Worm (Caenorhabditis elegans): ENCODE results near the gene rom-4.

The rom-4 gene

ce11 chrIV:17025017-17025416 lies 29.4 kb downstream of the rom-4 start, which contains the start of gene dct-13:
TSS of gene dct-13 (minus strand) at chrIV:17025117.
- no peak for TF ChIP-seq ztf-23 (GFP tag; IDR thresholded peaks at IDR 0.05)
- TF ChIP-seq T22C8.4 (GFP tag; IDR thresholded peaks at IDR 0.05), result no peak
- TF ChIP-seq med-1 (GFP tag; optimal IDR thresholded peaks at IDR 0.05; ENCODE audit: insufficient read depth), result no peak
- no peak for TF ChIP-seq flt-1 (GFP tag; IDR thresholded peaks at IDR 0.05)
- TF ChIP-seq ztf-29 (GFP tag; IDR thresholded peaks at IDR 0.05), result no peak
- TF ChIP-seq cog-1 (tag; optimal IDR thresholded peaks at IDR 0.05), result no peak
- TF ChIP-seq klf-2 (GFP tag; conservative IDR thresholded peaks at IDR 0.05), result no peak
- TF ChIP-seq tab-1 (GFP tag; IDR thresholded peaks at IDR 0.05), result no peak
- no peak for TF ChIP-seq ref-1 (GFP tag; conservative IDR thresholded peaks at IDR 0.05)

- no peak for TF ChIP-seq tab-1 (GFP tag; IDR thresholded peaks at IDR 0.05)
- TF ChIP-seq T22C8.4 (GFP tag; IDR thresholded peaks at IDR 0.05), result no peak
- no peak for TF ChIP-seq cog-1 (tag; optimal IDR thresholded peaks at IDR 0.05)
- TF ChIP-seq klf-2 (GFP tag; conservative IDR thresholded peaks at IDR 0.05), result no peak
- no peak for TF ChIP-seq flt-1 (GFP tag; IDR thresholded peaks at IDR 0.05)
- TF ChIP-seq ztf-29 (GFP tag; IDR thresholded peaks at IDR 0.05), result no peak
- TF ChIP-seq med-1 (GFP tag; optimal IDR thresholded peaks at IDR 0.05; ENCODE audit: insufficient read depth), result no peak
- TF ChIP-seq ref-1 (GFP tag; conservative IDR thresholded peaks at IDR 0.05), result no peak
- no peak for TF ChIP-seq ztf-23 (GFP tag; IDR thresholded peaks at IDR 0.05)
Observed at ce11 chrIV:17026568-17026967, 30.9 kb downstream of the rom-4 start.

ce11 chrIV:17030494-17030893 lies 34.9 kb downstream of the rom-4 start, which contains the start of gene nhr-229:
TSS of gene nhr-229 (minus strand) at chrIV:17030594.
- TF ChIP-seq flt-1 (GFP tag; IDR thresholded peaks at IDR 0.05) (no peak), ztf-23 (GFP tag; IDR thresholded peaks at IDR 0.05) (no peak), ref-1 (GFP tag; conservative IDR thresholded peaks at IDR 0.05) (no peak), klf-2 (GFP tag; conservative IDR thresholded peaks at IDR 0.05) (no peak), ztf-29 (GFP tag; IDR thresholded peaks at IDR 0.05) (no peak), med-1 (GFP tag; optimal IDR thresholded peaks at IDR 0.05; ENCODE audit: insufficient read depth) (no peak), tab-1 (GFP tag; IDR thresholded peaks at IDR 0.05) (no peak), T22C8.4 (GFP tag; IDR thresholded peaks at IDR 0.05) (no peak), cog-1 (tag; optimal IDR thresholded peaks at IDR 0.05) (no peak)

- TF ChIP-seq cog-1 (tag; optimal IDR thresholded peaks at IDR 0.05), result no peak
- no peak for TF ChIP-seq ref-1 (GFP tag; conservative IDR thresholded peaks at IDR 0.05)
- no peak for TF ChIP-seq klf-2 (GFP tag; conservative IDR thresholded peaks at IDR 0.05)
- TF ChIP-seq T22C8.4 (GFP tag; IDR thresholded peaks at IDR 0.05), result no peak
- no peak for TF ChIP-seq med-1 (GFP tag; optimal IDR thresholded peaks at IDR 0.05; ENCODE audit: insufficient read depth)
Observed at ce11 chrIV:17039545-17039944, 43.9 kb downstream of the rom-4 start, which contains the start of gene Y116A8C.19. TSS of gene Y116A8C.19 (minus strand) at chrIV:17039645.

ce11 chrIV:17040618-17041017 lies 45.0 kb downstream of the rom-4 start, which contains the start of gene Y116A8C.20:
TSS of gene Y116A8C.20 (plus strand) at chrIV:17040918.
- TF ChIP-seq med-1 (GFP tag; optimal IDR thresholded peaks at IDR 0.05; ENCODE audit: insufficient read depth), result no peak
- no peak for TF ChIP-seq tab-1 (GFP tag; IDR thresholded peaks at IDR 0.05)
- no peak for TF ChIP-seq ztf-29 (GFP tag; IDR thresholded peaks at IDR 0.05)
- no peak for TF ChIP-seq T22C8.4 (GFP tag; IDR thresholded peaks at IDR 0.05)
- no peak for TF ChIP-seq flt-1 (GFP tag; IDR thresholded peaks at IDR 0.05)
- no peak for TF ChIP-seq klf-2 (GFP tag; conservative IDR thresholded peaks at IDR 0.05)
- TF ChIP-seq ztf-23 (GFP tag; IDR thresholded peaks at IDR 0.05), result no peak
- TF ChIP-seq ref-1 (GFP tag; conservative IDR thresholded peaks at IDR 0.05), result no peak
- TF ChIP-seq cog-1 (tag; optimal IDR thresholded peaks at IDR 0.05), result no peak

- TF ChIP-seq ztf-23 (GFP tag; IDR thresholded peaks at IDR 0.05) (no peak), med-1 (GFP tag; optimal IDR thresholded peaks at IDR 0.05; ENCODE audit: insufficient read depth) (no peak), ztf-29 (GFP tag; IDR thresholded peaks at IDR 0.05) (no peak), klf-2 (GFP tag; conservative IDR thresholded peaks at IDR 0.05) (no peak), flt-1 (GFP tag; IDR thresholded peaks at IDR 0.05) (no peak), ref-1 (GFP tag; conservative IDR thresholded peaks at IDR 0.05) (no peak), tab-1 (GFP tag; IDR thresholded peaks at IDR 0.05) (no peak), T22C8.4 (GFP tag; IDR thresholded peaks at IDR 0.05) (no peak), cog-1 (tag; optimal IDR thresholded peaks at IDR 0.05) (no peak)
Observed at ce11 chrIV:17045691-17046090, 50.1 kb downstream of the rom-4 start, which contains the start of gene clec-195. TSS of gene clec-195 (minus strand) at chrIV:17045791.

ce11 chrIV:17048257-17048656 lies 52.6 kb downstream of the rom-4 start, which contains the start of gene athp-3:
TSS of gene athp-3 (minus strand) at chrIV:17048357.
- TF ChIP-seq tab-1 (GFP tag; IDR thresholded peaks at IDR 0.05) (no peak), T22C8.4 (GFP tag; IDR thresholded peaks at IDR 0.05) (no peak), klf-2 (GFP tag; conservative IDR thresholded peaks at IDR 0.05) (no peak), ref-1 (GFP tag; conservative IDR thresholded peaks at IDR 0.05) (no peak), flt-1 (GFP tag; IDR thresholded peaks at IDR 0.05) (no peak), ztf-29 (GFP tag; IDR thresholded peaks at IDR 0.05) (no peak), med-1 (GFP tag; optimal IDR thresholded peaks at IDR 0.05; ENCODE audit: insufficient read depth) (no peak), ztf-23 (GFP tag; IDR thresholded peaks at IDR 0.05) (no peak), cog-1 (tag; optimal IDR thresholded peaks at IDR 0.05) (no peak)

ce11 chrIV:17053261-17053660 lies 57.6 kb downstream of the rom-4 start, which contains the start of gene Y116A8C.23:
TSS of gene Y116A8C.23 (plus strand) at chrIV:17053561.
- no peak for TF ChIP-seq ztf-29 (GFP tag; IDR thresholded peaks at IDR 0.05)
- no peak for TF ChIP-seq med-1 (GFP tag; optimal IDR thresholded peaks at IDR 0.05; ENCODE audit: insufficient read depth)
- no peak for TF ChIP-seq klf-2 (GFP tag; conservative IDR thresholded peaks at IDR 0.05)
- TF ChIP-seq ref-1 (GFP tag; conservative IDR thresholded peaks at IDR 0.05), result no peak
- TF ChIP-seq T22C8.4 (GFP tag; IDR thresholded peaks at IDR 0.05), result no peak
- no peak for TF ChIP-seq tab-1 (GFP tag; IDR thresholded peaks at IDR 0.05)
- no peak for TF ChIP-seq cog-1 (tag; optimal IDR thresholded peaks at IDR 0.05)
- no peak for TF ChIP-seq flt-1 (GFP tag; IDR thresholded peaks at IDR 0.05)
- no peak for TF ChIP-seq ztf-23 (GFP tag; IDR thresholded peaks at IDR 0.05)

ce11 chrIV:17058036-17058435 lies 62.4 kb downstream of the rom-4 start, which contains the start of gene Y116A8C.44:
TSS of gene Y116A8C.44 (minus strand) at chrIV:17058136.
- TF ChIP-seq flt-1 (GFP tag; IDR thresholded peaks at IDR 0.05) (no peak), tab-1 (GFP tag; IDR thresholded peaks at IDR 0.05) (no peak), T22C8.4 (GFP tag; IDR thresholded peaks at IDR 0.05) (no peak), klf-2 (GFP tag; conservative IDR thresholded peaks at IDR 0.05) (no peak), ztf-29 (GFP tag; IDR thresholded peaks at IDR 0.05) (no peak), ref-1 (GFP tag; conservative IDR thresholded peaks at IDR 0.05) (no peak), ztf-23 (GFP tag; IDR thresholded peaks at IDR 0.05) (no peak), cog-1 (tag; optimal IDR thresholded peaks at IDR 0.05) (no peak), med-1 (GFP tag; optimal IDR thresholded peaks at IDR 0.05; ENCODE audit: insufficient read depth) (no peak)

Data from whole organism, midembryonic.